Worm (Caenorhabditis elegans): ENCODE measurements around the gene rap-1.

Gene rap-1

ce11 chrIV:8914187-8914586, 4.5 kb downstream of the rap-1 start (continued):
- TF ChIP-seq nhr-28 (tag; optimal IDR thresholded peaks at IDR 0.05) (no peak), nhr-20 (tag; optimal IDR thresholded peaks at IDR 0.05) (peak; percentile 14), unc-130 (tag; optimal IDR thresholded peaks at IDR 0.05) (no peak)

ce11 chrIV:8906743-8907142, 11.9 kb downstream of the rap-1 start, which contains the start of gene C27B7.7:
C27B7.7 (plus strand) TSS chrIV:8907043.
- no peak for TF ChIP-seq hpl-2 (GFP tag; optimal IDR thresholded peaks at IDR 0.05)
- TF ChIP-seq egl-13 (tag; optimal IDR thresholded peaks at IDR 0.05) = no peak
- TF ChIP-seq dpl-1 (GFP tag; optimal IDR thresholded peaks at IDR 0.05) = no peak

- TF ChIP-seq lsy-2 (tag; optimal IDR thresholded peaks at IDR 0.05) = no peak
- TF ChIP-seq rnt-1 (tag; optimal IDR thresholded peaks at IDR 0.05) = peak; percentile 40
- peak; percentile 62 for TF ChIP-seq nhr-71 (tag; optimal IDR thresholded peaks at IDR 0.05)
- TF ChIP-seq snu-23 (GFP tag; optimal IDR thresholded peaks at IDR 0.05) = peak; percentile 24
- no peak for TF ChIP-seq efl-1 (optimal IDR thresholded peaks at IDR 0.05)
- TF ChIP-seq efl-1 (GFP tag; optimal IDR thresholded peaks at IDR 0.05 in 1 of 2) = peak in 1 of 2 experiments; percentile 83
- peak; percentile 14 for TF ChIP-seq unc-130 (tag; optimal IDR thresholded peaks at IDR 0.05)
Observed at ce11 chrIV:8906164-8906563, 12.5 kb downstream of the rap-1 start, which contains the start of gene C27B7.6. C27B7.6 (minus strand) TSS chrIV:8906345.

ce11 chrIV:8901346-8901745, 17.3 kb downstream of the rap-1 start, which contains the start of gene C27B7.5:
C27B7.5 (plus strand) TSS chrIV:8901646.
- no peak for TF ChIP-seq jun-1 (tag; optimal IDR thresholded peaks at IDR 0.05)

- TF ChIP-seq nhr-71 (tag; optimal IDR thresholded peaks at IDR 0.05) = peak; percentile 58
- peak; percentile 26 for TF ChIP-seq nhr-237 (tag; optimal IDR thresholded peaks at IDR 0.05)
- peak; percentile 29 for TF ChIP-seq tbx-2 (tag; optimal IDR thresholded peaks at IDR 0.05)
- TF ChIP-seq zag-1 (tag; optimal IDR thresholded peaks at IDR 0.05) = no peak
- no peak for TF ChIP-seq ces-1 (GFP tag; optimal IDR thresholded peaks at IDR 0.05)
- no peak for TF ChIP-seq Y116A8C.19 (tag; optimal IDR thresholded peaks at IDR 0.05; ENCODE audit: borderline replicate concordance)
- peak in 1 of 6 experiments; percentile 3 for TF ChIP-seq elt-3 (tag; optimal IDR thresholded peaks at IDR 0.05)
- TF ChIP-seq hlh-17 (GFP tag; optimal IDR thresholded peaks at IDR 0.05; ENCODE audit: borderline replicate concordance) = no peak
- TF ChIP-seq sup-37 (GFP tag; optimal IDR thresholded peaks at IDR 0.05) = no peak
- peak; percentile 61 for TF ChIP-seq nhr-20 (tag; optimal IDR thresholded peaks at IDR 0.05)
- TF ChIP-seq ztf-11 (tag; optimal IDR thresholded peaks at IDR 0.05) = no peak
- TF ChIP-seq snpc-4 (tag; optimal IDR thresholded peaks at IDR 0.05) = peak; percentile 19
- peak; percentile 13 for TF ChIP-seq irx-1 (tag; optimal IDR thresholded peaks at IDR 0.05)
- no peak for TF ChIP-seq ceh-90 (tag; optimal IDR thresholded peaks at IDR 0.05)
- peak; percentile 79 for TF ChIP-seq fkh-8 (tag; optimal IDR thresholded peaks at IDR 0.05)
- peak; percentile 43 to 63 (median 52) for TF ChIP-seq dpl-1 (GFP tag; optimal IDR thresholded peaks at IDR 0.05)
- peak; percentile 41 to 76 for TF ChIP-seq lsy-2 (tag; optimal IDR thresholded peaks at IDR 0.05)
- TF ChIP-seq aha-1 (tag; optimal IDR thresholded peaks at IDR 0.05) = no peak
- peak; percentile 17 for TF ChIP-seq blmp-1 (tag; optimal IDR thresholded peaks at IDR 0.05)
- peak; percentile 76 for TF ChIP-seq lin-14 (GFP tag; optimal IDR thresholded peaks at IDR 0.05)
- peak; percentile 43 for TF ChIP-seq lin-13 (GFP tag; optimal IDR thresholded peaks at IDR 0.05)
- peak in 1 of 2 experiments; percentile 22 for TF ChIP-seq mdl-1 (tag; optimal IDR thresholded peaks at IDR 0.05)
- TF ChIP-seq ztf-4 (tag; optimal IDR thresholded peaks at IDR 0.05) = no peak
- peak; percentile 78 for TF ChIP-seq skn-1 (tag; optimal IDR thresholded peaks at IDR 0.05)
- no peak for TF ChIP-seq unc-30 (tag; optimal IDR thresholded peaks at IDR 0.05)
- peak; percentile 10 for TF ChIP-seq nhr-77 (tag; optimal IDR thresholded peaks at IDR 0.05)
- peak; percentile 64 for TF ChIP-seq snu-23 (GFP tag; optimal IDR thresholded peaks at IDR 0.05)
- peak; percentile 64 for TF ChIP-seq nhr-47 (tag; optimal IDR thresholded peaks at IDR 0.05)
- peak; percentile 12 for TF ChIP-seq F16B12.6 (tag; optimal IDR thresholded peaks at IDR 0.05)
- no peak for TF ChIP-seq C04F5.9 (tag; optimal IDR thresholded peaks at IDR 0.05)
- TF ChIP-seq nhr-28 (tag; optimal IDR thresholded peaks at IDR 0.05) = no peak
- peak; percentile 35 for TF ChIP-seq lin-15B (tag; optimal IDR thresholded peaks at IDR 0.05)
- peak; percentile 5 for TF ChIP-seq nhr-85 (tag)
- TF ChIP-seq C34B4.2 (tag; optimal IDR thresholded peaks at IDR 0.05) = no peak
- TF ChIP-seq lin-35 (GFP tag; optimal IDR thresholded peaks at IDR 0.05) = peak; percentile 58 to 80
- TF ChIP-seq alr-1 (tag; optimal IDR thresholded peaks at IDR 0.05; ENCODE audit: borderline replicate concordance) = no peak
- peak; percentile 57 for TF ChIP-seq dsc-1 (tag; optimal IDR thresholded peaks at IDR 0.05)
Observed at ce11 chrIV:8893746-8894145, 24.9 kb downstream of the rap-1 start, which contains the start of gene rad-54.L2. rad-54.L2 (plus strand) TSS chrIV:8894077.

Measured in whole organism, L1 larva.